Fruit fly (Drosophila melanogaster) whole organism, embryonic: Measurements from ENCODE around the gene CG8191.
A peak's percentile ranks its signal among the peaks of the same experiment; 100 is the strongest.

Experiments
- Atf6 ChIP-seq: fragments of 200-800 bp; sonication (Bioruptor generic); IDR thresholded peaks from 2 replicates; pipeline ENCODE4 v1.3.6; 2022; ENCODE audit warnings: missing biosample characterization, missing genetic modification characterization
- B-H1 ChIP-seq: fragments of 200-800 bp; sonication (Bioruptor generic); IDR thresholded peaks from 3 replicates; pipeline ENCODE4 v1.3.6; 2022; ENCODE audit warnings: missing biosample characterization, missing genetic modification characterization
- CG10147 ChIP-seq: fragments of 200-800 bp; sonication (Bioruptor generic); optimal IDR thresholded peaks from 2 replicates; lab custom pipeline; 2019; ENCODE audit warnings: missing biosample characterization, mild to moderate bottlenecking, missing genetic modification characterization, moderate library complexity
- CG10321 ChIP-seq: fragments of 200-800 bp; sonication (Bioruptor generic); IDR thresholded peaks from 2 replicates; pipeline ENCODE4 v1.3.6; 2022; ENCODE audit warnings: missing biosample characterization, missing genetic modification characterization
- CG10654 ChIP-seq: fragments of 200-800 bp; sonication (Bioruptor generic); optimal IDR thresholded peaks from 2 replicates; lab custom pipeline; 2016; ENCODE audit warnings: missing biosample characterization, missing genetic modification characterization
- CG11695 ChIP-seq: fragments of 200-800 bp; sonication (Bioruptor generic); IDR thresholded peaks from 3 replicates; pipeline ENCODE4 v1.3.6; 2022; ENCODE audit warnings: missing biosample characterization, missing genetic modification characterization
- CG12236 ChIP-seq: fragments of 200-800 bp; sonication (Bioruptor generic); optimal IDR thresholded peaks from 2 replicates; lab custom pipeline; 2016; ENCODE audit warnings: missing biosample characterization, missing genetic modification characterization
- CG12942 ChIP-seq: fragments of 200-800 bp; sonication (Bioruptor generic); optimal IDR thresholded peaks from 3 replicates; lab custom pipeline; 2016; ENCODE audit warnings: missing biosample characterization, missing genetic modification characterization
- CG1602 ChIP-seq: fragments of 200-800 bp; sonication (Bioruptor generic); optimal IDR thresholded peaks from 3 replicates; lab custom pipeline; 2016; ENCODE audit warnings: missing biosample characterization, missing genetic modification characterization
- CG18011 ChIP-seq: fragments of 200-800 bp; sonication (Bioruptor generic); optimal IDR thresholded peaks from 2 replicates; lab custom pipeline; 2017; ENCODE audit warnings: missing biosample characterization, missing genetic modification characterization, mild to moderate bottlenecking, moderate library complexity, missing genotype
- CG2120 ChIP-seq: fragments of 200-800 bp; sonication (Bioruptor generic); optimal IDR thresholded peaks from 3 replicates; lab custom pipeline; 2016; ENCODE audit warnings: missing biosample characterization, missing genetic modification characterization
- CG2202 ChIP-seq: fragments of 200-800 bp; sonication (Bioruptor generic); optimal IDR thresholded peaks from 2 replicates; lab custom pipeline; 2018; ENCODE audit warnings: missing biosample characterization, mild to moderate bottlenecking, missing genetic modification characterization
- CG30020 ChIP-seq: fragments of 200-800 bp; optimal IDR thresholded peaks from 2 replicates; lab custom pipeline; 2019; ENCODE audit warnings: missing biosample characterization, mild to moderate bottlenecking, missing genetic modification characterization, moderate library complexity
- CG32772 ChIP-seq: fragments of 200-800 bp; sonication (Bioruptor generic); IDR thresholded peaks from 2 replicates; pipeline ENCODE4 v1.3.6; 2022; ENCODE audit warnings: missing biosample characterization, missing genetic modification characterization
- CG34422 ChIP-seq: fragments of 200-800 bp; sonication (Bioruptor generic); IDR thresholded peaks from 3 replicates; pipeline ENCODE4 v1.3.6; 2022; ENCODE audit warnings: missing biosample characterization, missing genetic modification characterization
- CG3838 ChIP-seq: fragments of 200-800 bp; sonication (Bioruptor generic); optimal IDR thresholded peaks from 3 replicates; lab custom pipeline; 2016; ENCODE audit warnings: missing biosample characterization, missing genetic modification characterization
- CG4360 ChIP-seq: fragments of 200-800 bp; sonication (Bioruptor generic); IDR thresholded peaks from 2 replicates; pipeline ENCODE4 v1.3.6; 2022; ENCODE audit warnings: missing biosample characterization, missing genetic modification characterization
- CG5953 ChIP-seq: fragments of 200-800 bp; sonication (Bioruptor generic); IDR thresholded peaks from 2 replicates; pipeline ENCODE4 v1.3.6; 2022; ENCODE audit warnings: missing biosample characterization, missing genetic modification characterization
- CG7786 ChIP-seq: fragments of 200-800 bp; sonication (Bioruptor generic); optimal IDR thresholded peaks from 2 replicates; lab custom pipeline; 2016; ENCODE audit warnings: missing biosample characterization, missing genetic modification characterization
- CG7987 ChIP-seq: fragments of 200-800 bp; sonication (Bioruptor generic); optimal IDR thresholded peaks from 2 replicates; lab custom pipeline; 2018; ENCODE audit warnings: missing biosample characterization, mild to moderate bottlenecking, missing genetic modification characterization, moderate library complexity
- CrebB ChIP-seq: fragments of 200-800 bp; sonication (Bioruptor generic); optimal IDR thresholded peaks from 3 replicates; lab custom pipeline; 2018; ENCODE audit warnings: missing biosample characterization, mild to moderate bottlenecking, missing genetic modification characterization
- Dip3 ChIP-seq: fragments of 200-800 bp; sonication (Bioruptor generic); optimal IDR thresholded peaks from 3 replicates; lab custom pipeline; 2016; ENCODE audit warnings: missing biosample characterization, missing genetic modification characterization
- Fer3 ChIP-seq: fragments of 200-800 bp; sonication (Bioruptor generic); optimal IDR thresholded peaks from 2 replicates; lab custom pipeline; 2018; ENCODE audit warnings: missing biosample characterization, mild to moderate bottlenecking, missing genetic modification characterization, moderate library complexity
- Gug ChIP-seq: fragments of 200-800 bp; sonication (Bioruptor generic); IDR thresholded peaks from 4 replicates; pipeline ENCODE4 v1.3.6; 2022; ENCODE audit warnings: missing biosample characterization, missing genetic modification characterization
- Hand ChIP-seq: fragments of 200-800 bp; sonication (Bioruptor generic); optimal IDR thresholded peaks from 2 replicates; lab custom pipeline; 2017; ENCODE audit warnings: mild to moderate bottlenecking, missing biosample characterization, missing genetic modification reagents, missing genetic modification characterization
- MBD-R2 ChIP-seq: fragments of 200-800 bp; sonication (Bioruptor generic); IDR thresholded peaks from 2 replicates; pipeline ENCODE4 v1.3.6; 2022; ENCODE audit warnings: missing biosample characterization, missing genetic modification characterization
- MESR4 ChIP-seq: fragments of 200-800 bp; sonication (Bioruptor generic); optimal IDR thresholded peaks from 2 replicates; lab custom pipeline; 2018; ENCODE audit warnings: missing biosample characterization, mild to moderate bottlenecking, missing genetic modification characterization, moderate library complexity
- Ptx1 ChIP-seq: fragments of 200-800 bp; sonication (Bioruptor generic); IDR thresholded peaks from 2 replicates; pipeline ENCODE4 v1.3.6; 2022; ENCODE audit warnings: missing biosample characterization, missing genetic modification characterization
- amos ChIP-seq: fragments of 200-800 bp; sonication (Bioruptor generic); IDR thresholded peaks from 2 replicates; pipeline ENCODE4 v1.3.6; 2022; ENCODE audit warnings: missing biosample characterization, missing genetic modification characterization; ENCODE audit not compliant: partially characterized antibody
- az2 ChIP-seq: fragments of 200-800 bp; sonication (Bioruptor generic); optimal IDR thresholded peaks from 3 replicates; lab custom pipeline; 2016; ENCODE audit warnings: missing biosample characterization, missing genetic modification characterization
- bbx ChIP-seq: fragments of 200-800 bp; sonication (Bioruptor generic); IDR thresholded peaks from 2 replicates; pipeline ENCODE4 v1.3.6; 2022; ENCODE audit warnings: missing biosample characterization, missing genetic modification characterization; ENCODE audit not compliant: partially characterized antibody
- btn ChIP-seq: fragments of 200-800 bp; sonication (Bioruptor generic); optimal IDR thresholded peaks from 2 replicates; lab custom pipeline; 2016; ENCODE audit warnings: missing biosample characterization, missing genetic modification characterization
- dati ChIP-seq: fragments of 200-800 bp; sonication (Bioruptor generic); IDR thresholded peaks from 2 replicates; pipeline ENCODE4 v1.3.6; 2022; ENCODE audit warnings: missing biosample characterization, missing genetic modification characterization
- dimm ChIP-seq: fragments of 200-800 bp; sonication (Bioruptor generic); IDR thresholded peaks from 2 replicates; pipeline ENCODE4 v1.3.6; 2022; ENCODE audit warnings: missing biosample characterization, missing genetic modification characterization
- fd3F ChIP-seq: fragments of 200-800 bp; sonication (Bioruptor generic); optimal IDR thresholded peaks from 2 replicates; lab custom pipeline; 2018; ENCODE audit warnings: missing biosample characterization, mild to moderate bottlenecking, missing genetic modification characterization, moderate library complexity
- pfk ChIP-seq: fragments of 200-800 bp; sonication (Bioruptor generic); optimal IDR thresholded peaks from 2 replicates; lab custom pipeline; 2018; ENCODE audit warnings: missing biosample characterization, mild to moderate bottlenecking, missing genetic modification characterization, moderate library complexity
- psq ChIP-seq: fragments of 200-800 bp; sonication (Bioruptor generic); optimal IDR thresholded peaks from 2 replicates; lab custom pipeline; 2017; ENCODE audit warnings: missing biosample characterization, missing genetic modification characterization
- run ChIP-seq: fragments of 200-800 bp; sonication (Bioruptor generic); optimal IDR thresholded peaks from 3 replicates; lab custom pipeline; 2018; ENCODE audit warnings: missing biosample characterization, mild to moderate bottlenecking, missing genetic modification characterization
- salm ChIP-seq: fragments of 200-800 bp; sonication (Bioruptor generic); optimal IDR thresholded peaks from 2 replicates; lab custom pipeline; 2018; ENCODE audit warnings: missing biosample characterization, mild to moderate bottlenecking, missing genetic modification characterization
- schlank ChIP-seq: fragments of 200-800 bp; sonication (Bioruptor generic); optimal IDR thresholded peaks from 2 replicates; lab custom pipeline; 2018; ENCODE audit warnings: missing biosample characterization, mild to moderate bottlenecking, missing genetic modification characterization
- tll ChIP-seq, 2 experiments: fragments of 200-800 bp in 1 of 2; fragments of >200 bp in 1 of 2; sonication (Bioruptor generic) in 1 of 2; optimal IDR thresholded peaks; 2 replicates each; lab custom pipeline; 2017 to 2019; ENCODE audit warnings: missing biosample characterization in 2 of 2, missing genetic modification characterization in 2 of 2, mild to moderate bottlenecking in 1 of 2, moderate library complexity in 1 of 2
- trem ChIP-seq: fragments of 200-800 bp; optimal IDR thresholded peaks from 3 replicates; lab custom pipeline; 2019; ENCODE audit warnings: missing biosample characterization, mild to moderate bottlenecking, missing genetic modification characterization, moderate library complexity
- wdn ChIP-seq: fragments of 200-800 bp; sonication (Bioruptor generic); IDR thresholded peaks from 2 replicates; pipeline ENCODE4 v1.3.6; 2022; ENCODE audit warnings: missing biosample characterization, missing genetic modification characterization
- wek ChIP-seq: fragments of 200-800 bp; sonication (Bioruptor generic); optimal IDR thresholded peaks from 3 replicates; lab custom pipeline; 2018; ENCODE audit warnings: missing biosample characterization, mild to moderate bottlenecking, missing genetic modification characterization, moderate library complexity
- z ChIP-seq: fragments of 200-800 bp; sonication (Bioruptor generic); IDR thresholded peaks from 3 replicates; pipeline ENCODE4 v1.3.6; 2022; ENCODE audit warnings: missing biosample characterization, missing genetic modification characterization
- zfh1 ChIP-seq: fragments of 200-800 bp; sonication (Bioruptor generic); IDR thresholded peaks from 3 replicates; pipeline ENCODE4 v1.3.6; 2022; ENCODE audit warnings: missing biosample characterization, missing genetic modification characterization

Gene CG8191

DNA sequence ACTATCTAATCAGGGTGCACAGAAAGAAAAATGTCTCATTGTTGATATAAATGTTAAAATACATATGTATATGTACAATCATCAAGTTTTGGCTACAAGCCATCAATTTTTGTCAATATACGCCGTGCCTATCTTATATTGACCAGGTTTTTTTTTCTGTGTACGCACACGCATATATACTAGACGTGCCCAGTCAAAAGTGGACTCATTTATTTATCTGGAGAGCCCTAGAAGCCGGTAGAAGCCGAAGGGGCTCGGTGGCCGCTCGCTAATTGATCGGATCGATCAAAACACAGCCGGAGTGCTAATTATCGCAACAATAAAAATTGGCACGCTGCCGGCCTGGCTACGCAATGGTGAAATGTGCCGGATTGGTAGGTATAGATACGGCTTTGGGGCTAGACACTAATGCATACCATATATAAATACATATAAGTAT, 8.3 kb downstream of the CG8191 start (continued):
- TF ChIP-seq CG12942 (GFP tag; lab: Kevin White, UChicago) (peak; percentile 30), CG7987 (GFP tag; lab: Kevin White, UChicago) (peak; percentile 67), MESR4 (GFP tag; lab: Kevin White, UChicago) (no peak), bbx (GFP tag; lab: Robert Waterston, UW) (no peak), dimm (GFP tag; lab: Robert Waterston, UW) (peak; percentile 14; the same call in 1 of the 2 replicates), CG11695 (GFP tag; lab: Robert Waterston, UW) (peak; percentile 68; the same call in 2 of the 3 replicates), B-H1 (GFP tag; lab: Robert Waterston, UW) (peak; percentile 69), CG10147 (GFP tag; lab: Kevin White, UChicago) (peak; percentile 70), Dip3 (GFP tag; lab: Kevin White, UChicago) (peak; percentile 57), fd3F (GFP tag; lab: Kevin White, UChicago) (peak; percentile 60), CG34422 (GFP tag; lab: Robert Waterston, UW) (peak; percentile 57; the same call in 1 of the 3 replicates), CG7786 (GFP tag; lab: Kevin White, UChicago) (peak; percentile 66), CG1602 (GFP tag; lab: Kevin White, UChicago) (peak; percentile 59), run (tag; lab: Kevin White, UChicago) (no peak), amos (GFP tag; lab: Robert Waterston, UW) (0 out of 2 replicates have a peak, but pooled peaks have one; percentile 4), dati (GFP tag; lab: Robert Waterston, UW) (peak; percentile 31; the same call in 1 of the 2 replicates), Atf6 (GFP tag; lab: Robert Waterston, UW) (peak; percentile 89), trem (tag; lab: Kevin White, UChicago) (no peak), salm (peak; percentile 55), CG2120 (peak; percentile 91), CG10321 (GFP tag; lab: Robert Waterston, UW) (0 out of 2 replicates have a peak, but pooled peaks have one; percentile 29), wek (GFP tag; lab: Kevin White, UChicago) (no peak), MBD-R2 (GFP tag; lab: Robert Waterston, UW) (peak; percentile 60; the same call in 1 of the 2 replicates), CG5953 (GFP tag; lab: Robert Waterston, UW) (no peak), z (GFP tag; lab: Robert Waterston, UW) (no peak), wdn (peak; percentile 69), CG2202 (no peak), CG32772 (GFP tag; lab: Robert Waterston, UW) (peak; percentile 69), btn (no peak), tll (GFP tag; optimal IDR thresholded peaks at IDR 0.05; lab: Kevin White, UChicago) (no peak), CG3838 (GFP tag; lab: Kevin White, UChicago) (peak; percentile 6), psq (GFP tag; lab: Kevin White, UChicago) (no peak), az2 (GFP tag; lab: Kevin White, UChicago) (peak; percentile 53), CG10654 (GFP tag; lab: Kevin White, UChicago) (peak; percentile 31), pfk (GFP tag; lab: Kevin White, UChicago) (no peak), Hand (GFP tag; lab: Kevin White, UChicago) (peak; percentile 76), CrebB (peak; percentile 50), Fer3 (peak; percentile 87), zfh1 (GFP tag; lab: Robert Waterston, UW) (peak; percentile 73; the same call in 2 of the 3 replicates), schlank (tag; lab: Kevin White, UChicago) (peak; percentile 79), CG4360 (GFP tag; lab: Robert Waterston, UW) (no peak), CG18011 (GFP tag; lab: Kevin White, UChicago) (peak; percentile 48), CG30020 (tag; lab: Kevin White, UChicago) (no peak), Ptx1 (GFP tag; lab: Robert Waterston, UW) (peak; percentile 75), Gug (GFP tag; lab: Robert Waterston, UW) (peak; percentile 64; the same call in 3 of the 4 replicates), CG12236 (no peak)
- TF ChIP-seq, all 482 proteins: peak for 305
